Worm (Caenorhabditis elegans) whole organism, mixed stage, embryonic: Measurements from ENCODE around the gene lgc-5.

Experiments used
- M03D4.4 ChIP-seq: sonication (generic microtip); optimal IDR thresholded peaks from 2 replicates; lab custom pipeline; 2017; ENCODE audit warnings: mild to moderate bottlenecking, missing genetic modification characterization, missing compliant biosample characterization
- bed-3 ChIP-seq: fragments of 200-800 bp; sonication (Bioruptor generic); optimal IDR thresholded peaks from 3 replicates; lab custom pipeline; 2018; ENCODE audit warnings: mild to moderate bottlenecking, missing genetic modification characterization, moderate library complexity, missing compliant biosample characterization
- blmp-1 ChIP-seq: fragments of 150-350 bp; optimal IDR thresholded peaks from 2 replicates; lab custom pipeline; 2014; ENCODE audit warnings: missing biosample characterization, missing genetic modification characterization
- ceh-39 ChIP-seq: fragments of 150-350 bp; optimal IDR thresholded peaks from 2 replicates; lab custom pipeline; 2014; ENCODE audit warnings: missing biosample characterization, missing genetic modification characterization
- ceh-43 ChIP-seq: fragments of 200-800 bp; sonication (Bioruptor generic); optimal IDR thresholded peaks from 2 replicates; lab custom pipeline; 2018; ENCODE audit warnings: mild to moderate bottlenecking, missing genetic modification characterization, moderate library complexity, missing compliant biosample characterization
- ceh-83 ChIP-seq: fragments of 200-800 bp; sonication (Bioruptor generic); optimal IDR thresholded peaks from 2 replicates; lab custom pipeline; 2018; ENCODE audit warnings: mild to moderate bottlenecking, missing genetic modification characterization, missing compliant biosample characterization
- ces-1 ChIP-seq: fragments of 150-350 bp; optimal IDR thresholded peaks from 2 replicates; lab custom pipeline; 2014; ENCODE audit warnings: missing biosample characterization, missing genetic modification reagents, missing genetic modification characterization
- cnd-1 ChIP-seq: fragments of 200-800 bp; sonication (Bioruptor generic); optimal IDR thresholded peaks from 2 replicates; lab custom pipeline; 2018; ENCODE audit warnings: mild to moderate bottlenecking, missing genetic modification characterization, missing compliant biosample characterization
- drap-1 ChIP-seq: fragments of 200-800 bp; sonication (Bioruptor generic); optimal IDR thresholded peaks from 3 replicates; lab custom pipeline; 2018; ENCODE audit warnings: mild to moderate bottlenecking, missing genetic modification characterization, missing compliant biosample characterization
- elt-1 ChIP-seq: sonication (generic microtip); optimal IDR thresholded peaks from 2 replicates; lab custom pipeline; 2017; ENCODE audit warnings: missing genetic modification characterization, mild to moderate bottlenecking, missing compliant biosample characterization, antibody characterized with exemption, moderate library complexity, borderline replicate concordance; ENCODE audit not compliant: insufficient read depth
- ham-2 ChIP-seq: fragments of 200-800 bp; sonication (Bioruptor generic); optimal IDR thresholded peaks from 2 replicates; lab custom pipeline; 2018; ENCODE audit warnings: mild to moderate bottlenecking, missing genetic modification characterization, missing compliant biosample characterization
- hlh-1 ChIP-seq: fragments of 150-350 bp; optimal IDR thresholded peaks from 2 replicates; lab custom pipeline; 2014; ENCODE audit warnings: missing biosample characterization, missing genetic modification reagents, missing genetic modification characterization
- lin-13 ChIP-seq: fragments of 150-350 bp; optimal IDR thresholded peaks from 2 replicates; lab custom pipeline; 2014; ENCODE audit warnings: missing biosample characterization, missing genetic modification characterization
- lin-32 ChIP-seq: fragments of 200-800 bp; sonication (Bioruptor generic); optimal IDR thresholded peaks from 2 replicates; lab custom pipeline; 2018; ENCODE audit warnings: mild to moderate bottlenecking, missing genetic modification characterization, missing compliant biosample characterization
- lsy-2 ChIP-seq: fragments of 150-350 bp; optimal IDR thresholded peaks from 2 replicates; lab custom pipeline; 2014; ENCODE audit warnings: missing biosample characterization, missing genetic modification characterization
- mab-5 ChIP-seq: fragments of 150-350 bp; optimal IDR thresholded peaks from 2 replicates; lab custom pipeline; 2014; ENCODE audit warnings: missing biosample characterization, missing genetic modification characterization
- mep-1 ChIP-seq: fragments of 150-350 bp; optimal IDR thresholded peaks from 2 replicates; lab custom pipeline; 2017; ENCODE audit warnings: missing biosample characterization, missing genetic modification reagents, missing genetic modification characterization, inconsistent platforms
- mls-2 ChIP-seq: sonication (generic microtip); optimal IDR thresholded peaks from 2 replicates; lab custom pipeline; 2016; ENCODE audit warnings: mild to moderate bottlenecking, missing genetic modification characterization, moderate library complexity, missing compliant biosample characterization
- nhr-2 ChIP-seq: fragments of 150-350 bp; optimal IDR thresholded peaks from 2 replicates; lab custom pipeline; 2014; ENCODE audit warnings: missing biosample characterization, missing genetic modification characterization
- nhr-237 ChIP-seq: fragments of 150-350 bp; optimal IDR thresholded peaks from 2 replicates; lab custom pipeline; 2014; ENCODE audit warnings: missing biosample characterization, missing genetic modification characterization
- nhr-28 ChIP-seq: fragments of 150-350 bp; optimal IDR thresholded peaks from 2 replicates; lab custom pipeline; 2014; ENCODE audit warnings: missing biosample characterization, missing genetic modification characterization
- nhr-76 ChIP-seq: sonication (generic microtip); optimal IDR thresholded peaks from 2 replicates; lab custom pipeline; 2017; ENCODE audit warnings: missing biosample characterization, missing genetic modification characterization
- pha-4 ChIP-seq: fragments of 150-350 bp; optimal IDR thresholded peaks from 2 replicates; lab custom pipeline; 2018; ENCODE audit warnings: missing biosample characterization, missing genetic modification reagents, missing genetic modification characterization
- sem-2 ChIP-seq: fragments of 200-800 bp; sonication (Bioruptor generic); optimal IDR thresholded peaks from 2 replicates; lab custom pipeline; 2018; ENCODE audit warnings: mild to moderate bottlenecking, missing genetic modification characterization, missing compliant biosample characterization
- snpc-4 ChIP-seq: fragments of 150-350 bp; optimal IDR thresholded peaks from 2 replicates; lab custom pipeline; 2014; ENCODE audit warnings: missing biosample characterization, missing genetic modification characterization
- tbx-8 ChIP-seq: fragments of 200-800 bp; sonication (Bioruptor generic); optimal IDR thresholded peaks from 2 replicates; lab custom pipeline; 2018; ENCODE audit warnings: mild to moderate bottlenecking, missing genetic modification characterization, moderate library complexity, missing compliant biosample characterization
- unc-120 ChIP-seq: sonication (generic microtip); optimal IDR thresholded peaks from 2 replicates; lab custom pipeline; 2017; ENCODE audit warnings: missing genetic modification characterization, missing compliant biosample characterization; ENCODE audit not compliant: poor library complexity, severe bottlenecking
- unc-39 ChIP-seq: fragments of 150-350 bp; optimal IDR thresholded peaks from 2 replicates; lab custom pipeline; 2014; ENCODE audit warnings: missing biosample characterization, missing genetic modification characterization
- ztf-11 ChIP-seq: fragments of 150-350 bp; optimal IDR thresholded peaks from 2 replicates; lab custom pipeline; 2014; ENCODE audit warnings: missing biosample characterization, missing genetic modification characterization

lgc-5 gene

ce11 chrIV:8358492-8358891 is 16.0 kb downstream of the lgc-5 start, which contains the start of gene D2096.13:
Gene D2096.13 (minus strand): TSS chrIV:8358592.
- no peak for TF ChIP-seq ceh-43 (GFP tag; lab: Kevin White, UChicago)
- no peak for TF ChIP-seq tbx-8 (GFP tag; lab: Kevin White, UChicago)
- TF ChIP-seq lin-13 (tag; lab: Kevin White, UChicago) = no peak
- TF ChIP-seq nhr-28 (tag; lab: Kevin White, UChicago) = no peak
- no peak for TF ChIP-seq bed-3 (GFP tag; lab: Kevin White, UChicago)
- TF ChIP-seq mep-1 (tag; lab: Kevin White, UChicago) = no peak
- no peak for TF ChIP-seq mls-2 (tag; lab: Kevin White, UChicago)
- no peak for TF ChIP-seq ces-1 (GFP tag; lab: Kevin White, UChicago)
- TF ChIP-seq unc-120 = no peak
- no peak for TF ChIP-seq ztf-11
- no peak for TF ChIP-seq snpc-4 (tag; lab: Kevin White, UChicago)
- no peak for TF ChIP-seq ham-2 (GFP tag; lab: Kevin White, UChicago)
- no peak for TF ChIP-seq blmp-1 (tag; lab: Kevin White, UChicago)
- TF ChIP-seq lsy-2 (tag; lab: Kevin White, UChicago) = no peak
- no peak for TF ChIP-seq nhr-2 (tag; lab: Kevin White, UChicago)
- TF ChIP-seq unc-39 = no peak
- TF ChIP-seq pha-4 = no peak

- peak; percentile 2 for TF ChIP-seq nhr-237 (tag; lab: Kevin White, UChicago)
- no peak for TF ChIP-seq nhr-76 (tag; lab: Kevin White, UChicago)
- TF ChIP-seq ces-1 (GFP tag; lab: Kevin White, UChicago) = peak; percentile 89
- peak; percentile 27 for TF ChIP-seq mep-1 (tag; lab: Kevin White, UChicago)
Measured at ce11 chrIV:8359716-8360407, 17.4 kb downstream of the lgc-5 start, which contains the start of gene D2096.5. Gene D2096.5 (minus strand): TSS chrIV:8359766.

- TF ChIP-seq pha-4 (no peak), sem-2 (GFP tag; lab: Kevin White, UChicago) (no peak), bed-3 (GFP tag; lab: Kevin White, UChicago) (no peak), unc-120 (no peak), elt-1 (no peak), M03D4.4 (tag; lab: Kevin White, UChicago) (no peak), drap-1 (GFP tag; lab: Kevin White, UChicago) (no peak), ham-2 (GFP tag; lab: Kevin White, UChicago) (no peak), lin-32 (GFP tag; lab: Kevin White, UChicago) (no peak), nhr-237 (tag; lab: Kevin White, UChicago) (no peak), snpc-4 (tag; lab: Kevin White, UChicago) (no peak), mep-1 (tag; lab: Kevin White, UChicago) (no peak), ceh-43 (GFP tag; lab: Kevin White, UChicago) (no peak), lsy-2 (tag; lab: Kevin White, UChicago) (no peak), nhr-76 (tag; lab: Kevin White, UChicago) (no peak), ceh-39 (tag; lab: Kevin White, UChicago) (no peak), cnd-1 (tag; lab: Kevin White, UChicago) (no peak), mab-5 (tag; lab: Kevin White, UChicago) (no peak), hlh-1 (tag; lab: Kevin White, UChicago) (no peak), ceh-83 (no peak)
Measured at ce11 chrIV:8360817-8361216, 18.3 kb downstream of the lgc-5 start, which contains the start of gene sqv-1. Gene sqv-1 (plus strand): TSS chrIV:8361117.

- no peak for TF ChIP-seq ces-1 (GFP tag; lab: Kevin White, UChicago)
- TF ChIP-seq lin-13 (tag; lab: Kevin White, UChicago) = no peak
- TF ChIP-seq lsy-2 (tag; lab: Kevin White, UChicago) = no peak
- TF ChIP-seq nhr-28 (tag; lab: Kevin White, UChicago) = no peak
- TF ChIP-seq drap-1 (GFP tag; lab: Kevin White, UChicago) = no peak
- TF ChIP-seq ceh-39 (tag; lab: Kevin White, UChicago) = no peak
- TF ChIP-seq bed-3 (GFP tag; lab: Kevin White, UChicago) = no peak
- no peak for TF ChIP-seq ceh-83
- no peak for TF ChIP-seq nhr-237 (tag; lab: Kevin White, UChicago)
- TF ChIP-seq elt-1 = no peak
- no peak for TF ChIP-seq snpc-4 (tag; lab: Kevin White, UChicago)
- TF ChIP-seq nhr-2 (tag; lab: Kevin White, UChicago) = no peak
- TF ChIP-seq unc-120 = no peak
- TF ChIP-seq unc-39 = no peak
- TF ChIP-seq mab-5 (tag; lab: Kevin White, UChicago) = no peak
- TF ChIP-seq hlh-1 (tag; lab: Kevin White, UChicago) = no peak
Measured at ce11 chrIV:8363163-8363562, 20.7 kb downstream of the lgc-5 start, which contains the start of gene D2096.12. Gene D2096.12 (plus strand): TSS chrIV:8363463.
